Fruit fly (Drosophila melanogaster) whole organism, prepupa: Measurements from ENCODE around the gene Notum.

Source experiments
- Blimp-1 ChIP-seq: fragments of 200-800 bp; sonication (Bioruptor generic); optimal IDR thresholded peaks from 3 replicates; lab custom pipeline; 2017; ENCODE audit warnings: missing biosample characterization, missing genetic modification characterization, mild to moderate bottlenecking, moderate library complexity, missing genetic modification reagents
- CG10631 ChIP-seq: fragments of 200-800 bp; sonication (Bioruptor generic); optimal IDR thresholded peaks from 2 replicates; lab custom pipeline; 2016; ENCODE audit warnings: missing biosample characterization, missing genetic modification characterization
- CG10669 ChIP-seq: fragments of 200-800 bp; sonication (Bioruptor generic); optimal IDR thresholded peaks from 3 replicates; lab custom pipeline; 2018; ENCODE audit warnings: missing biosample characterization, mild to moderate bottlenecking, missing genetic modification characterization, moderate library complexity
- CG11294 ChIP-seq: fragments of 200-800 bp; sonication (Bioruptor generic); IDR thresholded peaks from 2 replicates; pipeline ENCODE4 v1.3.6; 2022; ENCODE audit warnings: missing biosample characterization, missing genetic modification characterization
- CG11762 ChIP-seq: fragments of 200-800 bp; sonication (Bioruptor generic); optimal IDR thresholded peaks from 3 replicates; lab custom pipeline; 2016; ENCODE audit warnings: missing biosample characterization, missing genetic modification characterization; ENCODE audit not compliant: insufficient read depth
- CG11902 ChIP-seq: fragments of 200-800 bp; sonication (Bioruptor generic); optimal IDR thresholded peaks from 3 replicates; lab custom pipeline; 2016; ENCODE audit warnings: missing biosample characterization, missing genetic modification characterization
- CG15336 ChIP-seq: fragments of 200-800 bp; sonication (Bioruptor generic); IDR thresholded peaks from 2 replicates; pipeline ENCODE4 v1.3.6; 2022; ENCODE audit warnings: missing biosample characterization, missing genetic modification characterization
- CG1621 ChIP-seq: fragments of 200-800 bp; sonication (Bioruptor generic); optimal IDR thresholded peaks from 3 replicates; lab custom pipeline; 2018; ENCODE audit warnings: missing biosample characterization, mild to moderate bottlenecking, missing genetic modification characterization
- CG16779 ChIP-seq: fragments of 200-800 bp; sonication (Bioruptor generic); optimal IDR thresholded peaks from 3 replicates; lab custom pipeline; 2017; ENCODE audit warnings: missing biosample characterization, mild to moderate bottlenecking, missing genetic modification characterization
- CG3032 ChIP-seq: fragments of 200-800 bp; optimal IDR thresholded peaks from 2 replicates; lab custom pipeline; 2019; ENCODE audit warnings: missing biosample characterization, mild to moderate bottlenecking, missing genetic modification characterization, moderate library complexity
- CG31627 ChIP-seq: fragments of 200-800 bp; sonication (Bioruptor generic); optimal IDR thresholded peaks from 3 replicates; lab custom pipeline; 2016; ENCODE audit warnings: missing biosample characterization, missing genetic modification characterization
- CG32006 ChIP-seq: fragments of 200-800 bp; sonication (Bioruptor generic); optimal IDR thresholded peaks from 3 replicates; lab custom pipeline; 2017; ENCODE audit warnings: missing biosample characterization, mild to moderate bottlenecking, missing genetic modification characterization
- CG34406 ChIP-seq: fragments of 200-800 bp; sonication (Bioruptor generic); optimal IDR thresholded peaks from 3 replicates; lab custom pipeline; 2016; ENCODE audit warnings: missing biosample characterization, missing genetic modification characterization
- CG3919 ChIP-seq: fragments of 200-800 bp; sonication (Bioruptor generic); optimal IDR thresholded peaks from 3 replicates; lab custom pipeline; 2016; ENCODE audit warnings: missing biosample characterization, missing genetic modification characterization
- CG4318 ChIP-seq: fragments of 200-800 bp; sonication (Bioruptor generic); optimal IDR thresholded peaks from 3 replicates; lab custom pipeline; 2017; ENCODE audit warnings: missing biosample characterization, mild to moderate bottlenecking, missing genetic modification characterization
- CG6276 ChIP-seq: fragments of 200-800 bp; sonication (Bioruptor generic); optimal IDR thresholded peaks from 2 replicates; lab custom pipeline; 2017; ENCODE audit warnings: missing biosample characterization, mild to moderate bottlenecking, missing genetic modification characterization
- CG6792 ChIP-seq: fragments of 200-800 bp; sonication (Bioruptor generic); optimal IDR thresholded peaks from 3 replicates; lab custom pipeline; 2016; ENCODE audit warnings: missing biosample characterization, missing genetic modification characterization
- CG6808 ChIP-seq: fragments of 200-800 bp; sonication (Bioruptor generic); optimal IDR thresholded peaks from 3 replicates; lab custom pipeline; 2017; ENCODE audit warnings: missing biosample characterization, missing genetic modification characterization, mild to moderate bottlenecking, moderate library complexity, missing genetic modification reagents
- CG6854 ChIP-seq: fragments of 200-800 bp; sonication (Bioruptor generic); optimal IDR thresholded peaks from 2 replicates; lab custom pipeline; 2017; ENCODE audit warnings: missing biosample characterization, mild to moderate bottlenecking, missing genetic modification characterization
- CG8119 ChIP-seq: fragments of 200-800 bp; sonication (Bioruptor generic); IDR thresholded peaks from 3 replicates; pipeline ENCODE4 v1.3.6; 2022; ENCODE audit warnings: missing biosample characterization, missing genetic modification characterization
- CG8632 ChIP-seq: fragments of 200-800 bp; sonication (Bioruptor generic); optimal IDR thresholded peaks from 3 replicates; lab custom pipeline; 2016; ENCODE audit warnings: missing biosample characterization, missing genetic modification characterization
- Eip75B ChIP-seq: fragments of 200-800 bp; sonication (Bioruptor generic); optimal IDR thresholded peaks from 3 replicates; lab custom pipeline; 2016; ENCODE audit warnings: missing biosample characterization, missing genetic modification characterization
- Ets21C ChIP-seq: fragments of 200-800 bp; sonication (Bioruptor generic); optimal IDR thresholded peaks from 3 replicates; lab custom pipeline; 2016; ENCODE audit warnings: missing biosample characterization, missing genetic modification characterization
- Ets96B ChIP-seq: fragments of 200-800 bp; optimal IDR thresholded peaks from 2 replicates; lab custom pipeline; 2019; ENCODE audit warnings: missing biosample characterization, mild to moderate bottlenecking, missing genetic modification characterization, moderate library complexity
- Gug ChIP-seq: fragments of 200-800 bp; sonication (Bioruptor generic); IDR thresholded peaks from 2 replicates; pipeline ENCODE4 v1.3.6; 2022; ENCODE audit warnings: missing biosample characterization, missing genetic modification characterization
- Hr38 ChIP-seq: sonication (Bioruptor generic); optimal IDR thresholded peaks from 2 replicates; lab custom pipeline; 2016; ENCODE audit warnings: missing biosample characterization, missing genetic modification characterization
- Hr39 ChIP-seq: fragments of 200-800 bp; sonication (Bioruptor generic); optimal IDR thresholded peaks from 2 replicates; lab custom pipeline; 2016; ENCODE audit warnings: missing biosample characterization, missing genetic modification characterization
- Hr4 ChIP-seq: fragments of 200-800 bp; sonication (Bioruptor generic); optimal IDR thresholded peaks from 3 replicates; lab custom pipeline; 2016; ENCODE audit warnings: missing biosample characterization, missing genetic modification characterization
- Lpt ChIP-seq: fragments of 200-800 bp; sonication (Bioruptor generic); optimal IDR thresholded peaks from 3 replicates; lab custom pipeline; 2016; ENCODE audit warnings: missing biosample characterization, missing genetic modification characterization
- Met ChIP-seq: fragments of 200-800 bp; sonication (Bioruptor generic); optimal IDR thresholded peaks from 3 replicates; lab custom pipeline; 2016; ENCODE audit warnings: missing biosample characterization, missing genetic modification characterization
- OdsH ChIP-seq: fragments of 200-800 bp; sonication (Bioruptor generic); optimal IDR thresholded peaks from 3 replicates; lab custom pipeline; 2016; ENCODE audit warnings: missing biosample characterization, missing genetic modification characterization
- Smox ChIP-seq: fragments of 200-800 bp; sonication (Bioruptor generic); optimal IDR thresholded peaks from 3 replicates; lab custom pipeline; 2016; ENCODE audit warnings: missing biosample characterization, missing genetic modification characterization
- Sox102F ChIP-seq: fragments of 200-800 bp; sonication (Bioruptor generic); optimal IDR thresholded peaks from 2 replicates; lab custom pipeline; 2016; ENCODE audit warnings: missing biosample characterization, mild to moderate bottlenecking, missing genetic modification characterization
- Sox14 ChIP-seq: fragments of 200-800 bp; sonication (Bioruptor generic); optimal IDR thresholded peaks from 3 replicates; lab custom pipeline; 2016; ENCODE audit warnings: missing biosample characterization, missing genetic modification characterization
- Sox15 ChIP-seq: fragments of 200-800 bp; sonication (Bioruptor generic); optimal IDR thresholded peaks from 3 replicates; lab custom pipeline; 2016; ENCODE audit warnings: missing biosample characterization, missing genetic modification characterization
- achi ChIP-seq: fragments of 200-800 bp; sonication (Bioruptor generic); optimal IDR thresholded peaks from 3 replicates; lab custom pipeline; 2016; ENCODE audit warnings: missing biosample characterization, missing genetic modification characterization
- acj6 ChIP-seq: fragments of 200-800 bp; sonication (Bioruptor generic); optimal IDR thresholded peaks from 3 replicates; lab custom pipeline; 2016; ENCODE audit warnings: missing biosample characterization, missing genetic modification characterization
- cyc ChIP-seq: fragments of 200-800 bp; sonication (Bioruptor generic); optimal IDR thresholded peaks from 3 replicates; lab custom pipeline; 2016; ENCODE audit warnings: missing biosample characterization, missing genetic modification characterization
- dac ChIP-seq: fragments of 200-800 bp; sonication (Bioruptor generic); optimal IDR thresholded peaks from 2 replicates; lab custom pipeline; 2017; ENCODE audit warnings: missing biosample characterization, mild to moderate bottlenecking, missing genetic modification characterization
- eg ChIP-seq: fragments of 200-800 bp; sonication (Bioruptor generic); IDR thresholded peaks from 3 replicates; pipeline ENCODE4 v1.3.6; 2022; ENCODE audit warnings: missing biosample characterization, missing genetic modification characterization
- esn ChIP-seq: fragments of 200-800 bp; sonication (Bioruptor generic); optimal IDR thresholded peaks from 2 replicates; lab custom pipeline; 2016; ENCODE audit warnings: missing biosample characterization, mild to moderate bottlenecking, missing genetic modification characterization, moderate library complexity
- fd59A ChIP-seq: fragments of 200-800 bp; sonication (Bioruptor generic); optimal IDR thresholded peaks from 2 replicates; lab custom pipeline; 2017; ENCODE audit warnings: missing biosample characterization, mild to moderate bottlenecking, missing genetic modification characterization, missing genetic modification reagents
- fd85E ChIP-seq: fragments of 200-800 bp; sonication (Bioruptor generic); optimal IDR thresholded peaks from 3 replicates; lab custom pipeline; 2016; ENCODE audit warnings: missing biosample characterization, missing genetic modification characterization
- fkh ChIP-seq: fragments of 200-800 bp; sonication (Bioruptor generic); optimal IDR thresholded peaks from 3 replicates; lab custom pipeline; 2017; ENCODE audit warnings: missing biosample characterization, mild to moderate bottlenecking, missing genetic modification characterization, moderate library complexity
- lz ChIP-seq: fragments of 200-800 bp; sonication (Bioruptor generic); optimal IDR thresholded peaks from 3 replicates; lab custom pipeline; 2016; ENCODE audit warnings: missing biosample characterization, missing genetic modification characterization
- pdm3 ChIP-seq: fragments of 200-800 bp; sonication (Bioruptor generic); optimal IDR thresholded peaks from 3 replicates; lab custom pipeline; 2016; ENCODE audit warnings: missing biosample characterization, missing genetic modification characterization
- salr ChIP-seq, 2 experiments: fragments of 200-800 bp; sonication (Bioruptor generic); optimal IDR thresholded peaks; 3 replicates each; lab custom pipeline; 2016 to 2018; ENCODE audit warnings: missing biosample characterization in 2 of 2, missing genetic modification characterization in 2 of 2, mild to moderate bottlenecking in 1 of 2
- ss ChIP-seq, 2 experiments: fragments of 200-800 bp; sonication (Bioruptor generic); optimal IDR thresholded peaks; 2 replicates in 1 of 2; 3 replicates in 1 of 2; lab custom pipeline; 2017 to 2018; ENCODE audit warnings: mild to moderate bottlenecking in 2 of 2, missing biosample characterization in 2 of 2, missing genetic modification characterization in 2 of 2, moderate library complexity in 1 of 2
- topi ChIP-seq: fragments of 200-800 bp; sonication (Bioruptor generic); optimal IDR thresholded peaks from 3 replicates; lab custom pipeline; 2016; ENCODE audit warnings: missing biosample characterization, missing genetic modification characterization
- vri ChIP-seq: fragments of 200-800 bp; sonication (Bioruptor generic); optimal IDR thresholded peaks from 3 replicates; lab custom pipeline; 2016; ENCODE audit warnings: missing biosample characterization, mild to moderate bottlenecking, missing genetic modification characterization

The Notum gene

dm6 chr3L:16015765-16016760, 7.2 kb upstream of the Notum start:
- no peak for TF ChIP-seq Sox102F
- peak; percentile 1 for TF ChIP-seq Sox14
- TF ChIP-seq Hr39 (GFP tag; lab: Kevin White, UChicago): no peak
- TF ChIP-seq salr (GFP tag; optimal IDR thresholded peaks at IDR 0.05; lab: Kevin White, UChicago): peak in 1 of 2 experiments; percentile 39
- TF ChIP-seq fd85E: no peak
- TF ChIP-seq CG34406 (GFP tag; lab: Kevin White, UChicago): peak; percentile 64
- no peak for TF ChIP-seq CG31627
- TF ChIP-seq CG11762 (GFP tag; lab: Kevin White, UChicago): no peak
- peak; percentile 44 for TF ChIP-seq OdsH (GFP tag; lab: Kevin White, UChicago)
- no peak for TF ChIP-seq dac (GFP tag; lab: Kevin White, UChicago)
- TF ChIP-seq CG1621 (tag; lab: Kevin White, UChicago): no peak
- peak; percentile 73 for TF ChIP-seq Ets96B (tag; lab: Kevin White, UChicago)
- TF ChIP-seq CG3032 (tag; lab: Kevin White, UChicago): peak; percentile 77
- peak; percentile 47 for TF ChIP-seq acj6 (GFP tag; lab: Kevin White, UChicago)
- no peak for TF ChIP-seq fkh (GFP tag; lab: Kevin White, UChicago)
- TF ChIP-seq CG10669 (GFP tag; lab: Kevin White, UChicago): peak; percentile 50
- peak; percentile 26 for TF ChIP-seq Smox
- peak; percentile 63 for TF ChIP-seq CG6808 (GFP tag; lab: Kevin White, UChicago)
- peak; percentile 73 for TF ChIP-seq esn
- no peak for TF ChIP-seq Hr4
- peak; percentile 20 for TF ChIP-seq CG32006 (GFP tag; lab: Kevin White, UChicago)
- TF ChIP-seq Gug (GFP tag; lab: Robert Waterston, UW): no peak
- TF ChIP-seq pdm3: peak; percentile 14
- TF ChIP-seq CG6792 (GFP tag; lab: Kevin White, UChicago): peak; percentile 47
- TF ChIP-seq lz (GFP tag; lab: Kevin White, UChicago): peak; percentile 9
- no peak for TF ChIP-seq eg
- TF ChIP-seq cyc: peak; percentile 36
- TF ChIP-seq Eip75B (GFP tag; lab: Kevin White, UChicago): no peak
- TF ChIP-seq CG16779 (tag; lab: Kevin White, UChicago): peak; percentile 16
- no peak for TF ChIP-seq CG4318
- TF ChIP-seq Sox15 (GFP tag; lab: Kevin White, UChicago): no peak
- no peak for TF ChIP-seq fd59A (GFP tag; lab: Kevin White, UChicago)
- TF ChIP-seq topi (GFP tag; lab: Kevin White, UChicago): peak; percentile 48
- TF ChIP-seq Hr38 (GFP tag; lab: Kevin White, UChicago): no peak
- no peak for TF ChIP-seq CG15336
- no peak for TF ChIP-seq Lpt
- peak; percentile 69 for TF ChIP-seq CG8632 (GFP tag; lab: Kevin White, UChicago)
- no peak for TF ChIP-seq CG11294 (GFP tag; lab: Robert Waterston, UW)
- TF ChIP-seq achi: peak; percentile 47
- TF ChIP-seq vri (GFP tag; lab: Kevin White, UChicago): no peak
- peak; percentile 57 to 80 for TF ChIP-seq ss (GFP tag; optimal IDR thresholded peaks at IDR 0.05; lab: Kevin White, UChicago)
- peak; percentile 56 for TF ChIP-seq CG10631 (GFP tag; lab: Kevin White, UChicago)
- TF ChIP-seq Blimp-1 (GFP tag; lab: Kevin White, UChicago): peak; percentile 46
- TF ChIP-seq CG6854: no peak
- TF ChIP-seq CG8119 (GFP tag; lab: Robert Waterston, UW): peak; percentile 45; the same call in 2 of the 3 replicates
- TF ChIP-seq Ets21C (GFP tag; lab: Kevin White, UChicago): no peak
- peak; percentile 23 for TF ChIP-seq Met
- TF ChIP-seq CG6276 (GFP tag; lab: Kevin White, UChicago): no peak
- peak; percentile 58 for TF ChIP-seq CG3919 (GFP tag; lab: Kevin White, UChicago)
- TF ChIP-seq CG11902 (GFP tag; lab: Kevin White, UChicago): no peak
